Fruit fly (Drosophila melanogaster): ENCODE data around the gene ttm2.

The ttm2 gene

DNA sequence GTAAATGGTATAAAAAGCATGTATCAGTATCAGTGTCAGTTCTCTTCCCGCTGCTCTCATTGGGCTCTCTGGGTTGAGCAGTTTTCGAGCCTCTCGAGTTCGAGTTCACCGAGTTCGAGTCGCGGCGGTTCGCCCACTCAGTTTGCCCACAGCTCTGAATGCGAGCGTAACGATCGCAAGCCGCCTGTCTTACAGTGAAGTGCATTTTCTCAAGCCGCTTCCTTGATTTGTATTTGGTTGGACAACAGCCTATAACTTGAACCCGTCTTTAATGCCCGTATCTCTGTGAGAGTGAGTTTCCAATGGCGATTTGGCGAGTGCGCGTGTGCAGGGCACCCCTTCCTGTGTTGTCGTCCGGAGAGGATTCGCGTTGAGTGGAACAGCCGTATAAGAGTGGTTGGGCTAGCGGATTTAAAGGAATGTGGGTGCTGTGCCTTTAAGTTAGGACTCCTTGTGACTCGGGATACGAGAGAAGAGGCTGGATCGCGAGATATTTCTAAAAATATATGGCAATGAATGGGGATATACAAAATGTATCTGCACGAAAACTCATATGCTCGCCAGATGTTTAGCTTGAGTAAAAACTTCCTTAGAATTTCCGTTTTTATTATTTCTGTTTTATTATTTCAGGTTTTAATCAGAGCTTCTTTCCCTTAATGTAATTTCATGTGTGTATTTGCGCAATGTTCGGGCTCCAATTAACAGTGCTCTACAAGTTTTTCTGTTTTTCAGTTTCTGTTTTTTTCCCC lies 3.3 kb upstream of the ttm2 start (continued):
- TF ChIP-seq acj6 (GFP tag; optimal IDR thresholded peaks at IDR 0.05) (no peak), CG9139 (GFP tag; optimal IDR thresholded peaks at IDR 0.05) (peak; percentile 56), CG6808 (GFP tag; optimal IDR thresholded peaks at IDR 0.05) (no peak), eg (GFP tag; IDR thresholded peaks at IDR 0.05) (peak; percentile 46; the same call in 2 of the 3 replicates), OdsH (GFP tag; optimal IDR thresholded peaks at IDR 0.05) (no peak), CG4318 (GFP tag; optimal IDR thresholded peaks at IDR 0.05) (no peak), CG10631 (GFP tag; optimal IDR thresholded peaks at IDR 0.05) (no peak), CG15336 (GFP tag; IDR thresholded peaks at IDR 0.05) (no peak), CG8319 (GFP tag; optimal IDR thresholded peaks at IDR 0.05) (no peak), achi (GFP tag; optimal IDR thresholded peaks at IDR 0.05) (no peak), fd59A (GFP tag; optimal IDR thresholded peaks at IDR 0.05) (no peak), CG1621 (tag; optimal IDR thresholded peaks at IDR 0.05) (peak; percentile 52), Gug (GFP tag; IDR thresholded peaks at IDR 0.05) (no peak), esn (GFP tag; optimal IDR thresholded peaks at IDR 0.05) (no peak), dsx (GFP tag; optimal IDR thresholded peaks at IDR 0.05; ENCODE audit: poor library complexity, severe bottlenecking) (no peak), Eip78C (GFP tag) (no peak), Met (GFP tag; optimal IDR thresholded peaks at IDR 0.05) (no peak), Ets96B (tag; optimal IDR thresholded peaks at IDR 0.05) (no peak), Hr38 (GFP tag; optimal IDR thresholded peaks at IDR 0.05) (no peak), CG3919 (GFP tag; optimal IDR thresholded peaks at IDR 0.05) (no peak), Sox14 (GFP tag; optimal IDR thresholded peaks at IDR 0.05) (no peak), CG16779 (tag; optimal IDR thresholded peaks at IDR 0.05) (no peak), topi (GFP tag; optimal IDR thresholded peaks at IDR 0.05) (no peak), CG3032 (tag; optimal IDR thresholded peaks at IDR 0.05) (no peak)

DNA sequence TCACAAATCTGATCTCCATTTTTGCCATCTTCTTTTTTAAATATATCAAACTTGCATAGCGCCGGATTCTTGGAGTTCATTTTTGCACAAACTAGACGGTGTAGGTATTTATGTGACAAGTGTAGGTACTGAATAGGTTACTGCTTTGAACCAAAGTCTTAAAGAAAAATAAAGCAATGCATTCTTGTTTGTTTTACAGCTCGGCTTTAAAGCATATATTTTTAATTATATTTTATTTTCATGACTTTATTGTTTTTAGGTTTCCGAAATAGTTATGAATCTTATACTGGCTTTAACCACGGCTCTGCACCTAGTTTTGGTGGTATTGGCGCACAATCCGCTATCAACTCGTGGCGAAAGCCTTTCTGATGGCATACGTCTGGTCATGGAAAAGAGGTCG lies 1.7 kb upstream of the ttm2 start, which contains the start of gene CG32845:
CG32845 (minus strand) TSS at position 101 of the 400 bp plus-strand sequence.
- TF ChIP-seq fd59A (GFP tag; optimal IDR thresholded peaks at IDR 0.05) (no peak), topi (GFP tag; optimal IDR thresholded peaks at IDR 0.05) (no peak), spab (GFP tag; optimal IDR thresholded peaks at IDR 0.05) (no peak), CG9139 (GFP tag; optimal IDR thresholded peaks at IDR 0.05) (no peak), CG11902 (GFP tag; optimal IDR thresholded peaks at IDR 0.05) (no peak)

DNA sequence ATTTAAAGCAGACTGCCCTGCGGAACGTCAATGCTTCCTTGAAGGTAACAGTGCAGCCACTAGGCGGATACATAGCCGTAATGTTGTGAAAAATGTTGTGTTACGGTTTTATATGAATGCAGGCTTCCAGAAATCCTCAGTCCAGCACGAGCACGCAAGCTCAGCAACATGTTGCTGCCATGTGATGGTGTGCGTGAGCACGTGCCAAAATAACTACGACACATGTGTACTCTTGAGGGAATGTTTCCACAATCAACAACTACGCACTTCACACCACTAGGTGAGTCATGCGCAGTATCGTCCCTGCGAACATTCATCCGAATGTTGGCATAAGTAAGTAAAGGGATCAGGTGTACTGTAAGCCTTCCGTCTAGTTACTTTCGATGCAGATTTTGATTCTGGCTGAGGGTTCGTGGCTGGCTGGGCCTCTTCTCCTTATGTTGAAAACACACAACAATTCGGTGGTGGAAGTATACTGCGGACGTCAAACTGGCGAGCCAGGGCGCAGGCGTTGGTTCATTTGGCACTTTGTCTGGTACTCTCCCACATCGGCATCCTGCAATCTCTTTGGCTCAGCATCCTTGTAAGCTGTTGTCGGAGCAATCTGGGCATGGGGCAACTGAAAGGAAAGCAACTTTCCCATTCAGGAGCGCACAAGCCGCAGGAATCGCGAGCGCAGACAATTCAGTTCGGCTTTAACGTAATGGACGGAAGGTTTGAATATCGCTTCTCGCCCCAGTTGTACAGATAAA lies 2.0 kb downstream of the ttm2 start, which contains the start of gene RhoGEF3:
RhoGEF3 (plus strand) TSS at position 702 of the 752 bp plus-strand sequence.
- TF ChIP-seq CG8632 (GFP tag; optimal IDR thresholded peaks at IDR 0.05), result no peak
- no peak for TF ChIP-seq Hr39 (GFP tag; optimal IDR thresholded peaks at IDR 0.05)
- no peak for TF ChIP-seq Eip93F (GFP tag; optimal IDR thresholded peaks at IDR 0.05)
- no peak for TF ChIP-seq fd59A (GFP tag; optimal IDR thresholded peaks at IDR 0.05)
- TF ChIP-seq Ets21C (GFP tag; optimal IDR thresholded peaks at IDR 0.05), result no peak
- no peak for TF ChIP-seq Gug (GFP tag; IDR thresholded peaks at IDR 0.05)
- TF ChIP-seq CG6792 (GFP tag; optimal IDR thresholded peaks at IDR 0.05), result no peak

DNA sequence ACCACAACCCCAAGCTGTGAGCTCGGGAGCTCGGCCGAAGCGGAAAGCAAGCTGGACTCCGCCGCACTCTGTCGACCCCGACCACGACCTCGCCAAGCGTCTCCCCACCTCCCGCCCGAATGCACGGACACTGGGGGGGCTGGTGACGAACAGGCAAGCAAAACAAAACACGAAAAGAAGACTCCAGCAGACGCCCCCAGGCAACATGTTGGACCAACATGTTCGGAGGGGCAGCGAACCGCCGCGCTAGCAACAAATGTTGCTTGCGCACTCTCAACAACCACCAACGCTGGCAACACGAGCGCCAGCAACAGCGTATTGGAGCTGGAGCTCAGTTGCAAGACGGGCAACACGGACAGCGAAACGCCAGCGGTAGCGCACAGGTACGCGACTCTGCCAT lies 7.3 kb downstream of the ttm2 start:
- TF ChIP-seq Hr4 (GFP tag; optimal IDR thresholded peaks at IDR 0.05) (no peak), ss (GFP tag; optimal IDR thresholded peaks at IDR 0.05) (peak in 1 of 2 experiments; percentile 19), CG11762 (GFP tag; optimal IDR thresholded peaks at IDR 0.05; ENCODE audit: insufficient read depth) (no peak), salr (GFP tag; optimal IDR thresholded peaks at IDR 0.05) (no peak), CG9139 (GFP tag; optimal IDR thresholded peaks at IDR 0.05) (no peak), achi (GFP tag; optimal IDR thresholded peaks at IDR 0.05) (no peak), Ets21C (GFP tag; optimal IDR thresholded peaks at IDR 0.05) (no peak), CG3032 (tag; optimal IDR thresholded peaks at IDR 0.05) (no peak), acj6 (GFP tag; optimal IDR thresholded peaks at IDR 0.05) (no peak), CG6792 (GFP tag; optimal IDR thresholded peaks at IDR 0.05) (no peak), Hr38 (GFP tag; optimal IDR thresholded peaks at IDR 0.05) (no peak), CG6276 (GFP tag; optimal IDR thresholded peaks at IDR 0.05) (no peak), CG6163 (GFP tag; IDR thresholded peaks at IDR 0.05) (peak; percentile 68; the same call in 2 of the 3 replicates), fd59A (GFP tag; optimal IDR thresholded peaks at IDR 0.05) (no peak), topi (GFP tag; optimal IDR thresholded peaks at IDR 0.05) (no peak), CG6854 (GFP tag; optimal IDR thresholded peaks at IDR 0.05) (peak; percentile 45), esn (GFP tag; optimal IDR thresholded peaks at IDR 0.05) (no peak), CG7368 (GFP tag; optimal IDR thresholded peaks at IDR 0.05) (no peak), CG11294 (GFP tag; IDR thresholded peaks at IDR 0.05) (no peak), CG31627 (GFP tag; optimal IDR thresholded peaks at IDR 0.05) (no peak), CG8632 (GFP tag; optimal IDR thresholded peaks at IDR 0.05) (no peak), lz (GFP tag; optimal IDR thresholded peaks at IDR 0.05) (no peak), OdsH (GFP tag; optimal IDR thresholded peaks at IDR 0.05) (no peak), CG10631 (GFP tag; optimal IDR thresholded peaks at IDR 0.05) (no peak)

Measured in whole organism, prepupa.